Worm (Caenorhabditis elegans) whole organism, late embryonic: Measurements from ENCODE around the gene srr-2.
"Not testable (repeated sequence)": the region's sequence is repeated elsewhere in the genome, so short reads cannot be mapped to it uniquely, and the experiment has no call there.

Experiments used
- F13H6.1 ChIP-seq: sonication (generic microtip); optimal IDR thresholded peaks from 2 replicates; lab custom pipeline; 2016; ENCODE audit warnings: missing genetic modification characterization, missing compliant biosample characterization
- K02D7.2 ChIP-seq: sonication (generic microtip); optimal IDR thresholded peaks from 2 replicates; lab custom pipeline; 2017; ENCODE audit warnings: mild to moderate bottlenecking, missing genetic modification characterization, missing compliant biosample characterization
- K09A11.1 ChIP-seq: sonication (generic microtip); optimal IDR thresholded peaks from 2 replicates; lab custom pipeline; 2017; ENCODE audit warnings: antibody characterized with exemption, mild to moderate bottlenecking, missing genetic modification characterization, missing compliant biosample characterization; ENCODE audit not compliant: insufficient read depth
- T23F11.4 ChIP-seq: fragments of 200-800 bp; sonication (Bioruptor generic); optimal IDR thresholded peaks from 2 replicates; lab custom pipeline; 2018; ENCODE audit warnings: mild to moderate bottlenecking, missing genetic modification characterization, missing compliant biosample characterization
- ceh-14 ChIP-seq: sonication (generic microtip); optimal IDR thresholded peaks from 2 replicates; lab custom pipeline; 2016; ENCODE audit warnings: missing genotype, missing genetic modification characterization, missing compliant biosample characterization
- ceh-18 ChIP-seq: sonication (generic microtip); optimal IDR thresholded peaks from 2 replicates; lab custom pipeline; 2016; ENCODE audit warnings: missing genetic modification characterization, missing compliant biosample characterization
- ceh-19 ChIP-seq: fragments of 200-800 bp; sonication (Bioruptor generic); optimal IDR thresholded peaks from 2 replicates; lab custom pipeline; 2018; ENCODE audit warnings: mild to moderate bottlenecking, missing genetic modification characterization, missing compliant biosample characterization
- ceh-2 ChIP-seq: sonication (generic microtip); optimal IDR thresholded peaks from 2 replicates; lab custom pipeline; 2016; ENCODE audit warnings: missing genotype, missing genetic modification characterization, missing compliant biosample characterization
- ceh-22 ChIP-seq: sonication (generic microtip); optimal IDR thresholded peaks from 2 replicates; lab custom pipeline; 2017; ENCODE audit warnings: missing biosample characterization, missing genetic modification characterization
- ceh-31 ChIP-seq: sonication (generic microtip); optimal IDR thresholded peaks from 2 replicates; lab custom pipeline; 2016; ENCODE audit warnings: missing genetic modification characterization, missing compliant biosample characterization
- ceh-34 ChIP-seq: sonication (generic microtip); optimal IDR thresholded peaks from 2 replicates; lab custom pipeline; 2016; ENCODE audit warnings: mild to moderate bottlenecking, missing genetic modification characterization, missing compliant biosample characterization
- ceh-45 ChIP-seq: fragments of 200-800 bp; sonication (Bioruptor generic); IDR thresholded peaks from 2 replicates; pipeline ENCODE4 v1.3.6; 2022; ENCODE audit warnings: missing genetic modification reagents, missing genetic modification characterization, missing compliant biosample characterization
- ceh-48 ChIP-seq: sonication (generic microtip); optimal IDR thresholded peaks from 2 replicates; lab custom pipeline; 2016; ENCODE audit warnings: missing genetic modification characterization, inconsistent platforms, missing compliant biosample characterization
- dmd-4 ChIP-seq: sonication (generic microtip); optimal IDR thresholded peaks from 2 replicates; lab custom pipeline; 2016; ENCODE audit warnings: borderline replicate concordance, missing genetic modification characterization, missing compliant biosample characterization
- elt-4 ChIP-seq: sonication (generic microtip); optimal IDR thresholded peaks from 2 replicates; lab custom pipeline; 2016; ENCODE audit warnings: missing genetic modification characterization, missing compliant biosample characterization
- ets-4 ChIP-seq: sonication (generic microtip); optimal IDR thresholded peaks from 2 replicates; lab custom pipeline; 2016; ENCODE audit warnings: missing genetic modification characterization, missing compliant biosample characterization
- eyg-1 ChIP-seq: sonication (generic microtip); optimal IDR thresholded peaks from 2 replicates; lab custom pipeline; 2016; ENCODE audit warnings: missing genotype, missing genetic modification characterization, missing compliant biosample characterization
- fkh-6 ChIP-seq: sonication (generic microtip); optimal IDR thresholded peaks from 2 replicates; lab custom pipeline; 2016; ENCODE audit warnings: missing genetic modification characterization, missing compliant biosample characterization
- gmeb-2 ChIP-seq: sonication (generic microtip); optimal IDR thresholded peaks from 2 replicates; lab custom pipeline; 2016; ENCODE audit warnings: missing genetic modification characterization, inconsistent platforms, missing compliant biosample characterization
- hlh-13 ChIP-seq: fragments of 200-800 bp; sonication (Bioruptor generic); optimal IDR thresholded peaks from 2 replicates; lab custom pipeline; 2018; ENCODE audit warnings: mild to moderate bottlenecking, missing genetic modification characterization, missing compliant biosample characterization
- hlh-15 ChIP-seq: sonication (generic microtip); optimal IDR thresholded peaks from 2 replicates; lab custom pipeline; 2016; ENCODE audit warnings: missing genetic modification characterization, missing compliant biosample characterization
- hlh-6 ChIP-seq: sonication (generic microtip); optimal IDR thresholded peaks from 2 replicates; lab custom pipeline; 2016; ENCODE audit warnings: missing genotype, missing genetic modification characterization, missing compliant biosample characterization
- lin-11 ChIP-seq: fragments of 200-800 bp; sonication (Bioruptor generic); optimal IDR thresholded peaks from 2 replicates; lab custom pipeline; 2018; ENCODE audit warnings: mild to moderate bottlenecking, missing genetic modification characterization, missing compliant biosample characterization
- madf-2 ChIP-seq: sonication (generic microtip); optimal IDR thresholded peaks from 2 replicates; lab custom pipeline; 2017; ENCODE audit warnings: missing genetic modification characterization, missing compliant biosample characterization
- mec-3 ChIP-seq: sonication (generic microtip); optimal IDR thresholded peaks from 2 replicates; lab custom pipeline; 2016; ENCODE audit warnings: borderline replicate concordance, missing genetic modification characterization, missing compliant biosample characterization
- nfya-1 ChIP-seq: sonication (generic microtip); optimal IDR thresholded peaks from 2 replicates; lab custom pipeline; 2017; ENCODE audit warnings: missing genetic modification characterization, mild to moderate bottlenecking, missing compliant biosample characterization, antibody characterized with exemption, moderate library complexity
- nhr-11 ChIP-seq: fragments of 150-350 bp; optimal IDR thresholded peaks from 2 replicates; lab custom pipeline; 2014; ENCODE audit warnings: missing biosample characterization, missing genetic modification characterization
- npax-4 ChIP-seq: sonication (generic microtip); optimal IDR thresholded peaks from 2 replicates; lab custom pipeline; 2016; ENCODE audit warnings: missing genetic modification characterization, missing compliant biosample characterization
- odd-2 ChIP-seq: sonication (generic microtip); optimal IDR thresholded peaks from 2 replicates; lab custom pipeline; 2017; ENCODE audit warnings: antibody characterized with exemption, mild to moderate bottlenecking, missing genetic modification characterization, missing compliant biosample characterization
- pag-3 ChIP-seq: sonication (generic microtip); optimal IDR thresholded peaks from 2 replicates; lab custom pipeline; 2016; ENCODE audit warnings: missing compliant biosample characterization, missing genetic modification characterization, borderline replicate concordance
- pha-2 ChIP-seq: sonication (generic microtip); optimal IDR thresholded peaks from 2 replicates; lab custom pipeline; 2017; ENCODE audit warnings: mild to moderate bottlenecking, missing genetic modification characterization, missing compliant biosample characterization
- pqm-1 ChIP-seq: sonication (generic microtip); optimal IDR thresholded peaks from 2 replicates; lab custom pipeline; 2016; ENCODE audit warnings: missing genetic modification characterization, missing compliant biosample characterization
- rnt-1 ChIP-seq: sonication (generic microtip); optimal IDR thresholded peaks from 2 replicates; lab custom pipeline; 2016; ENCODE audit warnings: missing genetic modification characterization, missing compliant biosample characterization
- syd-9 ChIP-seq: sonication (generic microtip); optimal IDR thresholded peaks from 2 replicates; lab custom pipeline; 2016; ENCODE audit warnings: mild to moderate bottlenecking, missing genetic modification characterization, moderate library complexity, missing compliant biosample characterization
- tbx-2 ChIP-seq: sonication (generic microtip); optimal IDR thresholded peaks from 2 replicates; lab custom pipeline; 2016; ENCODE audit warnings: missing genetic modification characterization, missing compliant biosample characterization
- ttx-3 ChIP-seq: sonication (generic microtip); optimal IDR thresholded peaks from 2 replicates; lab custom pipeline; 2016; ENCODE audit warnings: missing genetic modification reagents, missing genetic modification characterization, missing compliant biosample characterization

srr-2 gene

DNA sequence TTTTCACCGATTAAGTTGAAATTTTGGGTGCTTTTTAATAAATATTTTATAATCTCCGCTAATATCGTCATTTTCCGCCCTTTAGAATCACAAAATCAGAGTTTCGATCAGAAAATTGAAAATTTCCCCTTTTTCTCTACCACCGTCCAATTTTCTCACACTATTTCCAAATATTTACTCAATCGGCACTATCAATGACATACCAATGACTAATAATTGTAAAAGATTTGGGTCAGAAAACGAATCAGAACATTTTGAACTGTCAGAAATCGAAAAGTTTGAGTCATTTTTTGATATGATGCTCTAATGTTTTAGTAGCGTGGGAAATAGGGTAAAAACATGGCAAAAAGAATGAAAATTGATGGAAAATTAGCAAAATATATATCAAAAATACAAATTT lies at the start of gene srr-2:
srr-2 (minus strand) TSS at position 73 of the 400 bp plus-strand sequence.
- no peak for TF ChIP-seq pha-2 (tag; lab: Kevin White, UChicago)
- no peak for TF ChIP-seq ceh-34
- TF ChIP-seq gmeb-2 (tag; lab: Kevin White, UChicago) = no peak
- no peak for TF ChIP-seq pag-3 (tag; lab: Kevin White, UChicago)
- no peak for TF ChIP-seq hlh-6 (tag; lab: Kevin White, UChicago)
- TF ChIP-seq hlh-15 (tag; lab: Kevin White, UChicago) = no peak
- TF ChIP-seq dmd-4 = no peak

DNA sequence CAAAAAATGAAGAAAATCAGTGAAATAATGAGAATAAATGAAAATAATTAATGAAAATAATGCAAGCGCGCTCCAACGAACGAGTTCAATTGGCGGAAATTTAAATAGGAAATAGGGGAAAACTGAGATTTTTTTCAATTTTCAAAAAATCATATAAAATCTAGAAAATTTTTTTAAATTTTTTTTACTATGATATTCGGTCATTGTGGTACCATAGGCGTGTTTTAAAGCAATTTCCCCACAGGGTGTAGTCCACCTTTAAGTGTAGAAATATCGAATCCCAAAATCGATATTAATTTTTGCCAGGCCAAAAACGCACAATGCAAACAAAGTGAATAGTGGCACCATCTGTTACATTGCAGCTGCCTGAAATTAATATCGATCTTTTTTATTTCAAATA lies 47.2 kb upstream of the srr-2 start, which contains the start of gene F21D9.1:
F21D9.1 (plus strand) TSS at position 301 of the 400 bp plus-strand sequence.
- TF ChIP-seq ceh-14 (tag; lab: Kevin White, UChicago); fkh-6; elt-4 (tag; lab: Kevin White, UChicago): not testable (repeated sequence)
- TF ChIP-seq, all 69 proteins: peak for 0; not testable (repeated sequence) for 69

DNA sequence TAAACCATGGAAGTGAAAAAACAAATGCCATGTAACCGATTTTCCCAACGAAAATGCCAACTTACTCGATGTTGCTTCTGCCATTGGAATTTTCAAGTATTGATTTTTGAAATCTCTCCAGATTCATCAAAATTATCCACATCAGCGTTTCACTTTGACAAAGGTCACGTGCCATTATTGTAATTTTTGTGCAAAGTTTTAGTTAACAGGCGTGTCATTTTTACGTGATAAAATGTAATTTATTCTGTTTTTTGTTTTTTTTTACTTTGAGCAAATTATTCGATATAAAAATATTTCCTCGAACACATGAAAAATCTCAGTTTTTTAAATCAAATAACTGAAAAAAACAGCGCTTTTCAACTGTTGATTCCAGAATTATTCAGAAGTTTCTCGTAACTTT lies 45.4 kb upstream of the srr-2 start, which contains the start of gene F21D9.2:
F21D9.2 (minus strand) TSS at position 101 of the 400 bp plus-strand sequence.
- no peak for TF ChIP-seq mec-3
- no peak for TF ChIP-seq hlh-13 (GFP tag; lab: Kevin White, UChicago)
- no peak for TF ChIP-seq nhr-11
- no peak for TF ChIP-seq pqm-1 (tag; lab: Kevin White, UChicago)
- no peak for TF ChIP-seq ets-4 (tag; lab: Kevin White, UChicago)
- no peak for TF ChIP-seq npax-4 (tag; lab: Kevin White, UChicago)
- TF ChIP-seq odd-2 (tag; lab: Kevin White, UChicago) = no peak
- TF ChIP-seq ceh-22 (tag; lab: Kevin White, UChicago) = no peak
- TF ChIP-seq syd-9 (tag; lab: Kevin White, UChicago) = no peak
- TF ChIP-seq K09A11.1 (tag; lab: Kevin White, UChicago) = no peak
- no peak for TF ChIP-seq ceh-19
- no peak for TF ChIP-seq lin-11 (tag; lab: Kevin White, UChicago)
- no peak for TF ChIP-seq eyg-1 (tag; lab: Kevin White, UChicago)

DNA sequence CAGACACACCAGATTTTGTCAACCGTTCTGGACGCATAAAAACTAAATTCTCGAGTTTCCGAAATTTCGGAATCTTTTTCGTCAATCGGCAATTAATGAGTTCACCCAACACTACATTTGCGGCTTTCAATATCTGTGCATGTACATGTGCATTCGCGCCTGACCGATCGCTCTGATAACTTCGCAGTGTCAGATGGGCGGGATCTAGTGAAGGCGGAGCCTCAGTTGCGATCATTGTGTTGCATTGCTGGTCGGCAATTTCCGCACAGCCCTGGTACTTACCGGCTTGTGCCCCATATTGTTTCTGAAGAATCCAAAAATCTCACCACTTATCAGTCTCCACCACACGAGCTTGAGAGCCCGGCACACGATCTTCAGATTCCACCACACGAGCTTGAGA lies 43.7 kb upstream of the srr-2 start:
- TF ChIP-seq madf-2 (tag; lab: Kevin White, UChicago) (no peak), nfya-1 (tag; lab: Kevin White, UChicago) (no peak), ceh-45 (GFP tag; lab: Robert Waterston, UW) (no peak), ceh-48 (tag; lab: Kevin White, UChicago) (no peak), syd-9 (tag; lab: Kevin White, UChicago) (no peak), ets-4 (tag; lab: Kevin White, UChicago) (no peak), T23F11.4 (GFP tag; lab: Kevin White, UChicago) (no peak)

DNA sequence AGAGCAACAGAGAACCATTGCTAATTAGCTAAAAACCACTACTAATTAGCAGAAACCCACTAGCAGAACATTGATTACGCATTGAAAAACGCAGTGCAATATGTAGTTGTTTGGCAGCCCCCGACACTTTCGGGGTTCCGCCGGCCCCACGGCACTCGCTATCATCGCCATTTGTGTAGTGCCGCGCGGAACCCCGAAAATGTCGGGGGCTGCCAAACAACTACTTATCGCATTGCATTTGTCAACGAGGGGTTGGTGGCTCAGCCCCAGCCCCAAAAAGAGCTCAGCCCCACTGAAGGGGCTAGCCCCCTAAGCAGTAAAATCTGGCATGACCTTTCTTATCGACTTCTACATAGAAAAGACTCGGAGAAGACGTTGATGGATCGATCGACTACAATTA lies 42.4 kb upstream of the srr-2 start:
- TF ChIP-seq F13H6.1 (no peak), ceh-48 (tag; lab: Kevin White, UChicago) (no peak), pag-3 (tag; lab: Kevin White, UChicago) (no peak), tbx-2 (no peak), ttx-3 (tag; lab: Kevin White, UChicago) (no peak), elt-4 (tag; lab: Kevin White, UChicago) (no peak), K02D7.2 (no peak), syd-9 (tag; lab: Kevin White, UChicago) (no peak), ceh-2 (tag; lab: Kevin White, UChicago) (no peak), ceh-18 (tag; lab: Kevin White, UChicago) (no peak), hlh-6 (tag; lab: Kevin White, UChicago) (no peak), rnt-1 (tag; lab: Kevin White, UChicago) (no peak), pha-2 (tag; lab: Kevin White, UChicago) (no peak), ceh-31 (tag; lab: Kevin White, UChicago) (no peak)
